Fruit fly (Drosophila melanogaster) whole organism, embryonic: Measurements from ENCODE around the gene pbl.

Source experiments
- Atf3 ChIP-seq: fragments of 200-800 bp; sonication (Bioruptor generic); optimal IDR thresholded peaks from 3 replicates; lab custom pipeline; 2016; ENCODE audit warnings: missing biosample characterization, missing genetic modification characterization
- Awh ChIP-seq: fragments of 200-800 bp; sonication (Bioruptor generic); IDR thresholded peaks from 2 replicates; pipeline ENCODE4, ENCODE4 v1.3.6; 2022; ENCODE audit warnings: missing biosample characterization, missing genetic modification characterization
- CG11247 ChIP-seq: fragments of 200-800 bp; sonication (Bioruptor generic); IDR thresholded peaks from 2 replicates; pipeline ENCODE4 v1.3.6; 2022; ENCODE audit warnings: missing biosample characterization, missing genetic modification characterization
- CG13894 ChIP-seq: fragments of 200-800 bp; sonication (Bioruptor generic); optimal IDR thresholded peaks from 3 replicates; lab custom pipeline; 2018; ENCODE audit warnings: missing biosample characterization, mild to moderate bottlenecking, missing genetic modification characterization, moderate library complexity
- CG14667 ChIP-seq: fragments of 200-800 bp; sonication (Bioruptor generic); IDR thresholded peaks from 2 replicates; pipeline ENCODE4 v1.3.6; 2022; ENCODE audit warnings: missing biosample characterization, missing genetic modification characterization
- CG14965 ChIP-seq: fragments of 200-800 bp; sonication (Bioruptor generic); optimal IDR thresholded peaks from 2 replicates; lab custom pipeline; 2016; ENCODE audit warnings: missing biosample characterization, missing genetic modification characterization, borderline replicate concordance
- CG15514 ChIP-seq: fragments of 200-800 bp; sonication (Bioruptor generic); optimal IDR thresholded peaks from 3 replicates; lab custom pipeline; 2017; ENCODE audit warnings: missing biosample characterization, missing genetic modification characterization, mild to moderate bottlenecking, moderate library complexity, missing genetic modification reagents
- CG17359 ChIP-seq: fragments of 200-800 bp; sonication (Bioruptor generic); optimal IDR thresholded peaks from 3 replicates; lab custom pipeline; 2018; ENCODE audit warnings: missing biosample characterization, mild to moderate bottlenecking, missing genetic modification characterization, moderate library complexity
- CG17361 ChIP-seq: fragments of 200-800 bp; sonication (Bioruptor generic); IDR thresholded peaks from 3 replicates; pipeline ENCODE4 v1.3.6; 2022; ENCODE audit warnings: missing biosample characterization, missing genetic modification characterization
- CG17385 ChIP-seq: fragments of 200-800 bp; sonication (Bioruptor generic); optimal IDR thresholded peaks from 3 replicates; lab custom pipeline; 2018; ENCODE audit warnings: missing biosample characterization, mild to moderate bottlenecking, missing genetic modification characterization
- CG17912 ChIP-seq: fragments of 200-800 bp; sonication (Bioruptor generic); optimal IDR thresholded peaks from 2 replicates; lab custom pipeline; 2018; ENCODE audit warnings: missing biosample characterization, mild to moderate bottlenecking, missing genetic modification characterization
- CG1792 ChIP-seq: fragments of 200-800 bp; sonication (Bioruptor generic); optimal IDR thresholded peaks from 2 replicates; lab custom pipeline; 2016; ENCODE audit warnings: missing biosample characterization, missing genetic modification characterization
- CG18476 ChIP-seq: fragments of 200-800 bp; sonication (Bioruptor generic); optimal IDR thresholded peaks from 2 replicates; lab custom pipeline; 2016; ENCODE audit warnings: missing biosample characterization, mild to moderate bottlenecking, missing genetic modification characterization
- CG33213 ChIP-seq: fragments of 200-800 bp; sonication (Bioruptor generic); optimal IDR thresholded peaks from 3 replicates; lab custom pipeline; 2016; ENCODE audit warnings: missing biosample characterization, missing genetic modification characterization
- CG4820 ChIP-seq: fragments of 200-800 bp; sonication (Bioruptor generic); optimal IDR thresholded peaks from 3 replicates; lab custom pipeline; 2016; ENCODE audit warnings: missing biosample characterization, missing genetic modification characterization
- CG8359 ChIP-seq: fragments of 200-800 bp; sonication (Bioruptor generic); optimal IDR thresholded peaks from 2 replicates; lab custom pipeline; 2017; ENCODE audit warnings: missing biosample characterization, mild to moderate bottlenecking, missing genetic modification characterization, borderline replicate concordance
- CG9817 ChIP-seq: fragments of 200-800 bp; sonication (Bioruptor generic); optimal IDR thresholded peaks from 2 replicates; lab custom pipeline; 2018; ENCODE audit warnings: missing biosample characterization, mild to moderate bottlenecking, missing genetic modification characterization, moderate library complexity
- CG9932 ChIP-seq: fragments of 200-800 bp; sonication (Bioruptor generic); IDR thresholded peaks from 2 replicates; pipeline ENCODE4 v1.3.6; 2022; ENCODE audit warnings: missing biosample characterization, missing genetic modification characterization
- CHES-1-like ChIP-seq: fragments of 200-800 bp; sonication (Bioruptor generic); optimal IDR thresholded peaks from 2 replicates; lab custom pipeline; 2016; ENCODE audit warnings: missing biosample characterization, missing genetic modification characterization
- D19B ChIP-seq: fragments of 200-800 bp; sonication (Bioruptor generic); optimal IDR thresholded peaks from 2 replicates; lab custom pipeline; 2017; ENCODE audit warnings: missing biosample characterization, mild to moderate bottlenecking, missing genetic modification characterization
- Dbx ChIP-seq: fragments of 200-800 bp; sonication (Bioruptor generic); IDR thresholded peaks from 3 replicates; pipeline ENCODE4 v1.3.6; 2022; ENCODE audit warnings: missing biosample characterization, missing genetic modification characterization
- Eip74EF ChIP-seq, 2 experiments: fragments of 200-800 bp in 1 of 2; fragments of >200 bp in 1 of 2; sonication (Bioruptor generic) in 1 of 2; optimal IDR thresholded peaks; 2 replicates each; lab custom pipeline; 2017 to 2019; ENCODE audit warnings: missing biosample characterization in 2 of 2, missing genetic modification characterization in 2 of 2, mild to moderate bottlenecking in 1 of 2, moderate library complexity in 1 of 2
- Ets97D ChIP-seq: fragments of 200-800 bp; sonication (Bioruptor generic); optimal IDR thresholded peaks from 3 replicates; lab custom pipeline; 2016; ENCODE audit warnings: missing biosample characterization, missing genetic modification characterization
- Fer2 ChIP-seq: fragments of 200-800 bp; sonication (Bioruptor generic); optimal IDR thresholded peaks from 2 replicates; lab custom pipeline; 2018; ENCODE audit warnings: missing biosample characterization, mild to moderate bottlenecking, missing genetic modification characterization, moderate library complexity
- Gug ChIP-seq: fragments of 200-800 bp; sonication (Bioruptor generic); IDR thresholded peaks from 4 replicates; pipeline ENCODE4 v1.3.6; 2022; ENCODE audit warnings: missing biosample characterization, missing genetic modification characterization
- Hand ChIP-seq: fragments of 200-800 bp; sonication (Bioruptor generic); optimal IDR thresholded peaks from 2 replicates; lab custom pipeline; 2017; ENCODE audit warnings: mild to moderate bottlenecking, missing biosample characterization, missing genetic modification reagents, missing genetic modification characterization
- Hr51 ChIP-seq, 2 experiments: fragments of 200-800 bp; sonication (Bioruptor generic); optimal IDR thresholded peaks; 2 replicates in 1 of 2; 3 replicates in 1 of 2; lab custom pipeline; 2016 to 2018; ENCODE audit warnings: missing biosample characterization in 2 of 2, missing genetic modification characterization in 2 of 2, mild to moderate bottlenecking in 1 of 2, moderate library complexity in 1 of 2
- NK7.1 ChIP-seq: fragments of 200-800 bp; sonication (Bioruptor generic); optimal IDR thresholded peaks from 3 replicates; lab custom pipeline; 2016; ENCODE audit warnings: missing biosample characterization, missing genetic modification characterization
- Pdp1 ChIP-seq, 2 experiments: fragments of 200-800 bp; sonication (Bioruptor generic); optimal IDR thresholded peaks; 3 replicates each; lab custom pipeline; 2016; ENCODE audit warnings: missing biosample characterization in 2 of 2, missing genetic modification characterization in 2 of 2, mild to moderate bottlenecking in 1 of 2, moderate library complexity in 1 of 2
- Six4 ChIP-seq: fragments of 200-800 bp; sonication (Bioruptor generic); optimal IDR thresholded peaks from 2 replicates; lab custom pipeline; 2016; ENCODE audit warnings: missing biosample characterization, missing genetic modification characterization
- Spps ChIP-seq: fragments of 200-800 bp; sonication (Bioruptor generic); optimal IDR thresholded peaks from 2 replicates; lab custom pipeline; 2018; ENCODE audit warnings: missing biosample characterization, mild to moderate bottlenecking, missing genetic modification characterization
- al ChIP-seq: fragments of 200-800 bp; sonication (Bioruptor generic); IDR thresholded peaks from 2 replicates; pipeline ENCODE4 v1.3.6; 2022; ENCODE audit warnings: missing biosample characterization, missing genetic modification characterization
- chinmo ChIP-seq: fragments of 200-800 bp; sonication (Bioruptor generic); IDR thresholded peaks from 4 replicates; pipeline ENCODE4 v1.3.6; 2022; ENCODE audit warnings: missing biosample characterization, missing genetic modification characterization; ENCODE audit not compliant: partially characterized antibody
- ci ChIP-seq: fragments of 200-800 bp; sonication (Bioruptor generic); IDR thresholded peaks from 3 replicates; pipeline ENCODE4 v1.3.6; 2022; ENCODE audit warnings: missing biosample characterization, missing genetic modification characterization
- fu2 ChIP-seq: fragments of 200-800 bp; sonication (Bioruptor generic); optimal IDR thresholded peaks from 2 replicates; lab custom pipeline; 2016; ENCODE audit warnings: missing biosample characterization, missing genetic modification characterization
- hkb ChIP-seq, 2 experiments: fragments of 200-800 bp in 1 of 2; fragments of >200 bp in 1 of 2; sonication (Bioruptor generic) in 1 of 2; IDR thresholded peaks in 1 of 2; optimal IDR thresholded peaks in 1 of 2; 2 replicates each; pipeline versions ENCODE4 v1.3.6 to Lab custom; 2017 to 2022; ENCODE audit warnings: missing biosample characterization in 1 of 2, missing genetic modification characterization in 1 of 2
- hth ChIP-seq: fragments of >200 bp; optimal IDR thresholded peaks from 2 replicates; lab custom pipeline; 2017; ENCODE audit warnings: inconsistent platforms
- lmd ChIP-seq: fragments of 200-800 bp; sonication (Bioruptor generic); IDR thresholded peaks from 2 replicates; pipeline ENCODE4 v1.3.6; 2022; ENCODE audit warnings: missing biosample characterization, missing genetic modification characterization
- lov ChIP-seq, 2 experiments: fragments of 200-800 bp in 1 of 2; fragments of >200 bp in 1 of 2; sonication (Bioruptor generic) in 1 of 2; IDR thresholded peaks in 1 of 2; optimal IDR thresholded peaks in 1 of 2; 2 replicates in 1 of 2; 3 replicates in 1 of 2; pipeline versions ENCODE4 v1.3.6 to Lab custom; 2017 to 2022; ENCODE audit warnings: missing biosample characterization in 1 of 2, missing genetic modification characterization in 1 of 2
- maf-S ChIP-seq: fragments of 200-800 bp; sonication (Bioruptor generic); optimal IDR thresholded peaks from 2 replicates; lab custom pipeline; 2016; ENCODE audit warnings: missing biosample characterization, missing genetic modification characterization
- nerfin-1 ChIP-seq: fragments of 200-800 bp; sonication (Bioruptor generic); optimal IDR thresholded peaks from 3 replicates; lab custom pipeline; 2019; ENCODE audit warnings: missing biosample characterization, mild to moderate bottlenecking, missing genetic modification characterization, moderate library complexity
- org-1 ChIP-seq: fragments of 200-800 bp; sonication (Bioruptor generic); optimal IDR thresholded peaks from 2 replicates; lab custom pipeline; 2017; ENCODE audit warnings: missing biosample characterization, missing genetic modification characterization
- pb ChIP-seq: fragments of 200-800 bp; sonication (Bioruptor generic); optimal IDR thresholded peaks from 3 replicates; lab custom pipeline; 2016; ENCODE audit warnings: missing biosample characterization, missing genetic modification characterization
- pnt ChIP-seq: fragments of 200-800 bp; sonication (Bioruptor generic); optimal IDR thresholded peaks from 3 replicates; lab custom pipeline; 2016; ENCODE audit warnings: missing biosample characterization, missing genetic modification characterization
- sens ChIP-seq: fragments of 200-800 bp; sonication (Bioruptor generic); peaks from one replicate; lab custom pipeline; 2016; ENCODE audit warnings: missing biosample characterization, missing genetic modification characterization
- seq ChIP-seq: fragments of 200-800 bp; sonication (Bioruptor generic); IDR thresholded peaks from 2 replicates; pipeline ENCODE4 v1.3.6; 2022; ENCODE audit warnings: missing biosample characterization, missing genetic modification characterization
- tin ChIP-seq: fragments of 200-800 bp; sonication (Bioruptor generic); optimal IDR thresholded peaks from 3 replicates; lab custom pipeline; 2016; ENCODE audit warnings: missing biosample characterization, missing genetic modification characterization
- zen ChIP-seq: fragments of 200-800 bp; sonication (Bioruptor generic); optimal IDR thresholded peaks from 3 replicates; lab custom pipeline; 2018; ENCODE audit warnings: missing biosample characterization, mild to moderate bottlenecking, missing genetic modification characterization, moderate library complexity
- zfh1 ChIP-seq: fragments of 200-800 bp; sonication (Bioruptor generic); IDR thresholded peaks from 3 replicates; pipeline ENCODE4 v1.3.6; 2022; ENCODE audit warnings: missing biosample characterization, missing genetic modification characterization

The pbl gene

dm6 chr3L:7863766-7864305, 47.9 kb downstream of the pbl start (continued):
- TF ChIP-seq Fer2 (tag; lab: Kevin White, UChicago) (peak; percentile 31), al (GFP tag; lab: Robert Waterston, UW) (peak; percentile 90), Atf3 (no peak), tin (GFP tag; lab: Kevin White, UChicago) (peak; percentile 11), CG8359 (GFP tag; lab: Kevin White, UChicago) (no peak), pb (GFP tag; lab: Kevin White, UChicago) (no peak), Hand (GFP tag; lab: Kevin White, UChicago) (peak; percentile 71), lov (optimal IDR thresholded peaks at IDR 0.05; lab: Kevin White, UChicago) (no peak), lov (GFP tag; IDR thresholded peaks at IDR 0.05; lab: Robert Waterston, UW) (no peak), Eip74EF (GFP tag; optimal IDR thresholded peaks at IDR 0.05; lab: Kevin White, UChicago) (no peak), CG18476 (GFP tag; lab: Kevin White, UChicago) (no peak), Gug (GFP tag; lab: Robert Waterston, UW) (peak; percentile 36; the same call in 1 of the 4 replicates), nerfin-1 (tag; lab: Kevin White, UChicago) (no peak), CG17385 (GFP tag; lab: Kevin White, UChicago) (peak; percentile 12), CHES-1-like (no peak), CG17361 (peak; percentile 67), CG14667 (GFP tag; lab: Robert Waterston, UW) (no peak), Dbx (GFP tag; lab: Robert Waterston, UW) (peak; percentile 91), CG11247 (GFP tag; lab: Robert Waterston, UW) (peak; percentile 70), zfh1 (no peak), Spps (no peak), CG4820 (no peak), Six4 (GFP tag; lab: Kevin White, UChicago) (no peak), CG9932 (GFP tag; lab: Robert Waterston, UW) (peak; percentile 85), pnt (GFP tag; lab: Kevin White, UChicago) (no peak), Awh (peak; percentile 49; the same call in 1 of the 2 replicates), D19B (peak; percentile 62), Ets97D (no peak), NK7.1 (GFP tag; lab: Kevin White, UChicago) (no peak), CG9817 (tag; lab: Kevin White, UChicago) (peak; percentile 63), fu2 (GFP tag; lab: Kevin White, UChicago) (no peak), CG13894 (tag; lab: Kevin White, UChicago) (peak; percentile 79), CG17359 (tag; lab: Kevin White, UChicago) (peak; percentile 19), Hr51 (GFP tag; optimal IDR thresholded peaks at IDR 0.05; lab: Kevin White, UChicago) (peak in 1 of 2 experiments; percentile 66), hth (lab: Kevin White, UChicago) (no peak), CG33213 (GFP tag; lab: Kevin White, UChicago) (no peak), Pdp1 (GFP tag; optimal IDR thresholded peaks at IDR 0.05; lab: Kevin White, UChicago) (peak; percentile 23 to 79), CG1792 (no peak), hkb (optimal IDR thresholded peaks at IDR 0.05; lab: Kevin White, UChicago) (no peak), hkb (GFP tag; IDR thresholded peaks at IDR 0.05; lab: Robert Waterston, UW) (peak; percentile 64), ci (no peak), CG14965 (GFP tag; lab: Kevin White, UChicago) (no peak), lmd (GFP tag; lab: Robert Waterston, UW) (peak; percentile 83), sens (GFP tag; lab: Kevin White, UChicago) (peak; percentile 83), maf-S (no peak), org-1 (peak; percentile 33), CG17912 (no peak), CG15514 (GFP tag; lab: Kevin White, UChicago) (peak; percentile 41), zen (peak; percentile 19), seq (GFP tag; lab: Robert Waterston, UW) (peak; percentile 69), chinmo (GFP tag; lab: Robert Waterston, UW) (0 out of 4 replicates have a peak, but pooled peaks have one; percentile 64)
